Fruit fly (Drosophila melanogaster) whole organism, adult: Measurements from ENCODE around the gene Rpn11.

Experiments used
- CG11617 ChIP-seq: fragments of 200-800 bp; sonication (Bioruptor generic); optimal IDR thresholded peaks from 2 replicates; lab custom pipeline; 2017; ENCODE audit warnings: mild to moderate bottlenecking, missing biosample characterization, missing genetic modification reagents, missing genetic modification characterization
- CG12768 ChIP-seq: fragments of 200-800 bp; sonication (Bioruptor generic); optimal IDR thresholded peaks from 2 replicates; lab custom pipeline; 2017; ENCODE audit warnings: missing biosample characterization, missing genetic modification characterization, mild to moderate bottlenecking, moderate library complexity, missing genetic modification reagents
- CG14711 ChIP-seq: fragments of 200-800 bp; sonication (Bioruptor generic); optimal IDR thresholded peaks from 2 replicates; lab custom pipeline; 2018; ENCODE audit warnings: missing biosample characterization, mild to moderate bottlenecking, missing genetic modification characterization, moderate library complexity
- CG1620 ChIP-seq: fragments of 200-800 bp; sonication (Bioruptor generic); optimal IDR thresholded peaks from 2 replicates; lab custom pipeline; 2016; ENCODE audit warnings: missing biosample characterization, missing genetic modification characterization
- CG33017 ChIP-seq: fragments of 200-800 bp; sonication (Bioruptor generic); optimal IDR thresholded peaks from 2 replicates; lab custom pipeline; 2018; ENCODE audit warnings: missing biosample characterization, mild to moderate bottlenecking, missing genetic modification characterization, moderate library complexity
- CG5204 ChIP-seq: fragments of 200-800 bp; sonication (Bioruptor generic); optimal IDR thresholded peaks from 2 replicates; lab custom pipeline; 2016; ENCODE audit warnings: missing biosample characterization, missing genetic modification characterization
- CG7045 ChIP-seq: fragments of 200-800 bp; sonication (Bioruptor generic); optimal IDR thresholded peaks from 2 replicates; lab custom pipeline; 2017; ENCODE audit warnings: missing biosample characterization, mild to moderate bottlenecking, missing genetic modification characterization
- CG7101 ChIP-seq: fragments of 200-800 bp; sonication (Bioruptor generic); optimal IDR thresholded peaks from 2 replicates; lab custom pipeline; 2018; ENCODE audit warnings: missing biosample characterization, mild to moderate bottlenecking, missing genetic modification characterization, moderate library complexity
- Clk ChIP-seq: fragments of 200-800 bp; sonication (Bioruptor generic); optimal IDR thresholded peaks from 2 replicates; lab custom pipeline; 2017; ENCODE audit warnings: missing biosample characterization, missing genetic modification characterization
- Crg-1 ChIP-seq: fragments of 200-800 bp; sonication (Bioruptor generic); optimal IDR thresholded peaks from 2 replicates; lab custom pipeline; 2016; ENCODE audit warnings: missing biosample characterization, missing genetic modification characterization
- Hr96 ChIP-seq: fragments of 200-800 bp; sonication (Bioruptor generic); optimal IDR thresholded peaks from 2 replicates; lab custom pipeline; 2016; ENCODE audit warnings: missing biosample characterization, missing genetic modification characterization
- Mnt ChIP-seq: fragments of 200-800 bp; sonication (Bioruptor generic); optimal IDR thresholded peaks from 2 replicates; lab custom pipeline; 2016; ENCODE audit warnings: missing biosample characterization, mild to moderate bottlenecking, missing genetic modification characterization
- bab1 ChIP-seq: fragments of 200-800 bp; sonication (Bioruptor generic); optimal IDR thresholded peaks from 3 replicates; lab custom pipeline; 2019; ENCODE audit warnings: missing biosample characterization, mild to moderate bottlenecking, missing genetic modification characterization, moderate library complexity
- cic ChIP-seq: fragments of 200-800 bp; sonication (Bioruptor generic); optimal IDR thresholded peaks from 2 replicates; lab custom pipeline; 2017; ENCODE audit warnings: missing biosample characterization, mild to moderate bottlenecking, missing genetic modification characterization, moderate library complexity
- cnc ChIP-seq, 2 experiments: fragments of >200 bp; optimal IDR thresholded peaks; 2 replicates each; lab custom pipeline; 2017
- kay ChIP-seq: fragments of 200-800 bp; sonication (Bioruptor generic); peaks from one replicate; lab custom pipeline; 2016; ENCODE audit warnings: missing biosample characterization, missing genetic modification characterization, borderline replicate concordance
- ovo ChIP-seq: fragments of 200-800 bp; sonication (Bioruptor generic); optimal IDR thresholded peaks from 2 replicates; lab custom pipeline; 2016; ENCODE audit warnings: missing biosample characterization, missing genetic modification characterization
- pad ChIP-seq: fragments of 200-800 bp; sonication (Bioruptor generic); optimal IDR thresholded peaks from 3 replicates; lab custom pipeline; 2017; ENCODE audit warnings: missing biosample characterization, missing genetic modification characterization, mild to moderate bottlenecking, moderate library complexity, missing genetic modification reagents
- tj ChIP-seq: fragments of 200-800 bp; sonication (Bioruptor generic); optimal IDR thresholded peaks from 3 replicates; lab custom pipeline; 2017; ENCODE audit warnings: missing biosample characterization, mild to moderate bottlenecking, missing genetic modification characterization, moderate library complexity
- toe ChIP-seq: fragments of 200-800 bp; sonication (Bioruptor generic); optimal IDR thresholded peaks from 2 replicates; lab custom pipeline; 2016; ENCODE audit warnings: missing biosample characterization, missing genetic modification characterization

The Rpn11 gene

DNA sequence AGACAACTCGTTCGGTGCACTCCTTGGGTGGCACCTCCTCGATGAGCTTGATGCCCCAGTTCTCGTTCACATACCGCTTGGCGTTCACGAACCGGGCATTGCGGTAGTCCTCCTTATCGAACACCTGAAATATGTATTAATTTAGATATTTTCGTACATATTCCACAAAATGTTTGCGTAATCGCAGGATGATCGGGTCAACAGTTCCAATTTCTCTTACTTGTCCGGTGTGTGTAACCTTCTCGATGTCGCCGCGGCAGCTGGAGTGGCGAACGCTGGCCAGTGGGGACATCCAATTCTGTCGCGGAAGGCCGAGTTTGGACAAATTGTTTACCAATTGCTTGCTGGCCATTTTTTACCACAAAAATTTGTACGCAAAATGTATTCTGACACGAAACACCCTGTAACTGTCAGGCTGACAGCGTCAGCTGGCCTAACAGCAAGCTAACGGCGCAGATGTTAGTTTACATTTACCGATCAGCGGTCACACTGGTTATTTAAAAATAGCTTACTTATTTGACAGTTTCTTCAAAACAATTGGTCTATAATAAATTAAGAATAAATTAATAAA lies 40.3 kb upstream of the Rpn11 start, which contains the start of gene ND-13A:
TSS of gene ND-13A (minus strand) at position 499 of the 571 bp plus-strand sequence.
- TF ChIP-seq CG12768 (GFP tag; lab: Kevin White, UChicago) (no peak), Crg-1 (GFP tag; lab: Kevin White, UChicago) (no peak), bab1 (peak; percentile 44), cic (GFP tag; lab: Kevin White, UChicago) (no peak), CG1620 (GFP tag; lab: Kevin White, UChicago) (no peak), ovo (no peak)

DNA sequence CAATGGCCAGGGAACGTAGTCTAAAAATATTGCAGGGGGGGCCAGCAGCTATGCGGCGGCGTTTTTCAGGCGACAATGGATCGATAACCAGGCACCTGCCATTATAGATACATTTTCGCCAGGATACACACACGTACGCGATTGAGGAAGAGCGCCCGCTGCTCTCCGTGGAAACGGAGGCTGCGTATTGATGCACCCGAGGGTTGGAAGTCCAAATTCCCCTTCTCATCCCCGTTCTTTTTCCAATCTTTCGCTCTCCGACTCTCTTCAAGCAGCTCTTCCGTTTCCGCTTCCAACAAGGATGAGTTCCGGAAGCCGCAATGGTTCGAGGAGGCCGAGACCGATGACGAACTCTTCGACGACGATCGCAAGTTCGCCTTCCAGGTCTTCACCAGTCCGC lies 37.2 kb upstream of the Rpn11 start:
- TF ChIP-seq Clk (GFP tag; lab: Kevin White, UChicago) (no peak), CG7045 (no peak), tj (GFP tag; lab: Kevin White, UChicago) (no peak), CG7101 (tag; lab: Kevin White, UChicago) (no peak), CG5204 (GFP tag; lab: Kevin White, UChicago) (no peak), bab1 (no peak), CG1620 (GFP tag; lab: Kevin White, UChicago) (no peak), ovo (no peak), CG33017 (no peak), Crg-1 (GFP tag; lab: Kevin White, UChicago) (no peak), cic (GFP tag; lab: Kevin White, UChicago) (no peak), kay (GFP tag; lab: Kevin White, UChicago) (no peak), cnc (optimal IDR thresholded peaks at IDR 0.05; lab: Kevin White, UChicago) (no peak)

DNA sequence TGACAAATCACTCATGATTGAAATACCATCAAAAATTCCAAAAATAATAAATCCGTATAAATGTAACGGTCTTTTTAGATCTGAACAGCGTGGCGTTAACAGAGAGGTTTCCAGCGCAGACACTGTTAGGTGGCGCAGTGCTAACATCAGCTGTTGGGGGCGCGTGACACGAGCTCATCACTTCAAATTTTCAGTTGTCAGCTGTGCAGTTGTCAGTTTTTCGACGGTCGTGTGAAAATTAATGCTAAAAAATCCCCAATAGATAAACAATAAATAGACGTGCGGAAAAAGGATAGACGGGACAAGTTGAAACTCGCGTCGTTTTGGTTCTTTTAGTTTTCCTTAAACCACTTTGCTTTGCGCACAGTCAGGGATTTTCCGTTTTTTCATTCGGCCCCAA lies 36.6 kb upstream of the Rpn11 start, which contains the start of gene CG4230:
TSS of gene CG4230 (plus strand) at position 6 of the 400 bp plus-strand sequence.
- no peak for TF ChIP-seq CG5204 (GFP tag; lab: Kevin White, UChicago)
- TF ChIP-seq tj (GFP tag; lab: Kevin White, UChicago): no peak
- no peak for TF ChIP-seq CG11617 (GFP tag; lab: Kevin White, UChicago)
- TF ChIP-seq cnc (optimal IDR thresholded peaks at IDR 0.05; lab: Kevin White, UChicago): no peak
- TF ChIP-seq Clk (GFP tag; lab: Kevin White, UChicago): no peak
- TF ChIP-seq toe: no peak
- TF ChIP-seq kay (GFP tag; lab: Kevin White, UChicago): no peak
- TF ChIP-seq cic (GFP tag; lab: Kevin White, UChicago): peak; percentile 5
- peak; percentile 10 for TF ChIP-seq Mnt
- no peak for TF ChIP-seq CG33017
- TF ChIP-seq CG7045: no peak
- no peak for TF ChIP-seq CG7101 (tag; lab: Kevin White, UChicago)
- TF ChIP-seq Hr96 (GFP tag; lab: Kevin White, UChicago): no peak
- no peak for TF ChIP-seq Crg-1 (GFP tag; lab: Kevin White, UChicago)
- TF ChIP-seq ovo: no peak
- no peak for TF ChIP-seq CG1620 (GFP tag; lab: Kevin White, UChicago)
- TF ChIP-seq CG14711 (tag; lab: Kevin White, UChicago): peak; percentile 11
- peak; percentile 45 for TF ChIP-seq bab1
- no peak for TF ChIP-seq CG12768 (GFP tag; lab: Kevin White, UChicago)
- TF ChIP-seq pad (GFP tag; lab: Kevin White, UChicago): no peak

DNA sequence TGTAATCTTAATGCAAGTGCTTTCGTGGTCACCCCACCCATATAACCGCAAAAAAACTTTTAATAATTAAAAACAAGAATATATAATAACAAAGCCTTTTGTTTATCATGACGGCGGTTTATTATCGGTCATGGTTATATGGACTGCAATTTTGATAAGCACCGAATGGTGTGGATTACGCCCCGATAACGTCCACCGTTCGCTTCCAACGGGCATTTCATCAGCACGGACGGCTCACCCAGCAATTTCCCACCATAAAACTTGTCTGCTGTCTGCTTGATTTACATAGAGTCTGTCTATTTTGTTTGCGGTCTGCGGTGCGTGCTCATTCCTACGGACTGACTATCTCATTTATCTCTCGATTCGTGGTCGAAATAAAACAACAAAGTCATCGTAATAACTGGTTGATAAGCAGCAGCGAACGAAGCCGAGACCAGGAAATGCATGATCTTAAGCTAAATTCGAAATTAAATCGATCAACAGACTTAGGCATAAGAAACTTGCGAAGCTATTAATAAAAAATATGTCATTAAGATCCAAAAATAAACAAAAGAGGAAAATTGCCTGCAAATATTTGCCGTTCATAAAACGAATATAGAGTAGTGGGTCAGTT lies 35.9 kb upstream of the Rpn11 start:
- TF ChIP-seq CG12768 (GFP tag; lab: Kevin White, UChicago) (peak; percentile 79), Clk (GFP tag; lab: Kevin White, UChicago) (peak; percentile 10), CG1620 (GFP tag; lab: Kevin White, UChicago) (no peak), kay (GFP tag; lab: Kevin White, UChicago) (no peak), Crg-1 (GFP tag; lab: Kevin White, UChicago) (no peak), toe (no peak), bab1 (no peak), CG11617 (GFP tag; lab: Kevin White, UChicago) (peak; percentile 41), tj (GFP tag; lab: Kevin White, UChicago) (no peak), ovo (no peak), Hr96 (GFP tag; lab: Kevin White, UChicago) (no peak), CG7101 (tag; lab: Kevin White, UChicago) (peak; percentile 27), Mnt (no peak), CG14711 (tag; lab: Kevin White, UChicago) (no peak), CG33017 (peak; percentile 81), CG5204 (GFP tag; lab: Kevin White, UChicago) (no peak), CG7045 (peak; percentile 53), cnc (optimal IDR thresholded peaks at IDR 0.05; lab: Kevin White, UChicago) (no peak), cic (GFP tag; lab: Kevin White, UChicago) (peak; percentile 80), pad (GFP tag; lab: Kevin White, UChicago) (peak; percentile 1)

DNA sequence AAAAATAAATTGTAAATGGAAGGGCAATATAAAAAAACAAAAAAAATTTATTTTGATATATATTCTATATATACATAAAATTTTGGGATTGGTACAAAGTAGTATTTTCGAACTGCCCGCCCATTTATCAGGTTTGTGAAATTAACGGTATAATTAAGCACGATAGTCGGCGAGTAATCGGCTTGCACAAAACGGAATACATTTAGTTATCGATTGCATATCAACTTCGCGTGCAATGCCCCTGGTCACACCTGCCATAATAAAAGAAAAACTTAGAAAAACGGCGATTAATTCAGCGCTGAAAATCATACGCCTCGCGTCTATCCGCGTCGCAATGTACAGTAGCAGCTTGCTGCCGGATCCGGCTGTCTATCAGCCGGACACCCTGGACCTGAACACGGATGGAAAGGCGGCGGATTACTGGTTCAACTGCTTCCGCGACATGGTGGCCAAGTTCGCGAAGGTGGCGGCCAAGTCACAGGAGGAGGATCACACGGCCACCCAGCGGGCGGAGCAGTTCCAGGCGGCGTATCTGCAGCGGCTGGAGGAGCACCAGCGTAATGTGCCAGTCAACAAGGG lies 34.3 kb upstream of the Rpn11 start, which contains the start of gene CG5828:
TSS of gene CG5828 (plus strand) at position 205 of the 579 bp plus-strand sequence.
- TF ChIP-seq CG7045 (no peak), toe (no peak), CG7101 (tag; lab: Kevin White, UChicago) (no peak), Mnt (no peak), tj (GFP tag; lab: Kevin White, UChicago) (no peak), CG5204 (GFP tag; lab: Kevin White, UChicago) (no peak), ovo (peak; percentile 60), Crg-1 (GFP tag; lab: Kevin White, UChicago) (no peak), CG1620 (GFP tag; lab: Kevin White, UChicago) (no peak), bab1 (peak; percentile 21), CG12768 (GFP tag; lab: Kevin White, UChicago) (no peak), kay (GFP tag; lab: Kevin White, UChicago) (no peak), CG14711 (tag; lab: Kevin White, UChicago) (no peak), CG11617 (GFP tag; lab: Kevin White, UChicago) (no peak), Hr96 (GFP tag; lab: Kevin White, UChicago) (no peak)
